Fruit fly (Drosophila melanogaster) whole organism: ENCODE measurements around the gene shd.

Experiments used
- CG8478 ChIP-seq: fragments of >200 bp; optimal IDR thresholded peaks from 2 replicates; lab custom pipeline; 2018; ENCODE audit warnings: inconsistent platforms
- pan ChIP-seq: fragments of >200 bp; optimal IDR thresholded peaks from 2 replicates; lab custom pipeline; 2017
- usp ChIP-seq: fragments of >200 bp; optimal IDR thresholded peaks from 2 replicates; lab custom pipeline; 2017; ENCODE audit warnings: missing biosample characterization, missing genetic modification characterization, mixed read lengths

DNA sequence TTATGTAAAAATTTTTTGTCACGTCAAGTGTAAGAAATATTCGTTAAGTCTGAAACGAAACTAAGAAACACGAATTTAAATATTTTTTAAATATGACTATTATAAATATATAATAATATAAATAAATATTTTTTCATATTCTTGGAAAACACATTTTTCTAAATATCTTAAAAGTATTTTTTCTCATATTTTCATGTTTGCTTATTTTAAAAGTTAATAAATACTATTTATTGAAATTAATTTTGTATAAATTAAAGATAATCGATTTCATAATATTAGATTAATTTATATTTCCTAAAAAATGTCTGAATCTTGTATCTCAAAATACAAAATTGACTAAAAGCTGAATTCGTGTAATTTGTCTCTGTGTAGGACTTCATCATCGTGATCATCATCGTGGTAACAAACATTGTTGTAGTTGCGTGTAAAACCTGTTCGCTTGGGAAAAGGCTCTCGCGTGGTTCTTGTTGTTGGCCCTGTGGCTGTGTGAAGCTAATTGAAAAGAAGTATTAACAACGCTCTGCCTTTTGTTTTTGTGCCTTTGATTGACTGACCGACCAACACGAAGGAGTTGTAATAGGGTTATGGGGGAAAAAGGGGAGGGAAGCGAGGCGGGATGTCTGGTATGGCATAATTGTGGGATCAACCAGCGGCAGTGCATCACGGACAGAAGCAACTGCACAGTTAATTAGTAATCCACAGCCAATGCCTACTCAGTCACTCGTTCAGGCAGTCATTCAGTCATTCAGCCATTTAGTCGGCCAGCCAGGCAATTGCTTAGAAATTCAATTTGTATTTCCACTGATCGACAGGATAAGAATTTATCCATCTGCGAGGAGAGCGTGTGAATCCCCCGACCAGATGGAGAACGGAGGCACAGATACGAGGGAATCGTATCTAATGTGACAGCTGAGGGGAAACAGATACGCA lies 2.6 kb upstream of the shd start:
- TF ChIP-seq usp (GFP tag; lab: Kevin White, UChicago) (no peak), pan (lab: Kevin White, UChicago) (no peak), CG8478 (lab: Kevin White, UChicago) (no peak)
